Worm (Caenorhabditis elegans) whole organism, L2 larva: ENCODE data around the gene T08D10.3.

ENCODE experiments used
- C34F6.9 ChIP-seq: fragments of 150-350 bp; optimal IDR thresholded peaks from 2 replicates; lab custom pipeline; 2014; ENCODE audit warnings: missing biosample characterization, missing genetic modification characterization
- F13H6.1 ChIP-seq: sonication (generic microtip); optimal IDR thresholded peaks from 2 replicates; lab custom pipeline; 2016; ENCODE audit warnings: missing genetic modification characterization, missing compliant biosample characterization
- R02D3.7 ChIP-seq: fragments of 150-350 bp; optimal IDR thresholded peaks from 2 replicates; lab custom pipeline; 2014; ENCODE audit warnings: missing biosample characterization, missing genetic modification characterization
- alr-1 ChIP-seq: fragments of 150-350 bp; optimal IDR thresholded peaks from 2 replicates; lab custom pipeline; 2014; ENCODE audit warnings: missing biosample characterization, missing genetic modification characterization
- aly-2 ChIP-seq: fragments of 150-350 bp; optimal IDR thresholded peaks from 2 replicates; lab custom pipeline; 2014; ENCODE audit warnings: missing biosample characterization, missing genetic modification characterization
- ama-1 ChIP-seq: fragments of 150-350 bp; optimal IDR thresholded peaks from 2 replicates; lab custom pipeline; 2018; ENCODE audit warnings: inconsistent platforms
- blmp-1 ChIP-seq: sonication (generic microtip); optimal IDR thresholded peaks from 2 replicates; lab custom pipeline; 2017; ENCODE audit warnings: missing genetic modification characterization, mild to moderate bottlenecking, missing compliant biosample characterization, antibody characterized with exemption, moderate library complexity; ENCODE audit not compliant: insufficient read depth
- ceh-16 ChIP-seq: fragments of 150-350 bp; optimal IDR thresholded peaks from 2 replicates; lab custom pipeline; 2014; ENCODE audit warnings: missing biosample characterization, missing genetic modification characterization
- ceh-82 ChIP-seq: fragments of 150-350 bp; optimal IDR thresholded peaks from 2 replicates; lab custom pipeline; 2014; ENCODE audit warnings: missing biosample characterization, missing genetic modification characterization
- egl-27 ChIP-seq: sonication (generic microtip); optimal IDR thresholded peaks from 3 replicates; lab custom pipeline; 2017; ENCODE audit warnings: missing biosample characterization, missing genetic modification reagents, missing genetic modification characterization
- elt-1 ChIP-seq: fragments of 150-350 bp; optimal IDR thresholded peaks from 2 replicates; lab custom pipeline; 2014; ENCODE audit warnings: missing biosample characterization, missing genetic modification characterization
- elt-3 ChIP-seq: sonication (generic microtip); optimal IDR thresholded peaks from 2 replicates; lab custom pipeline; 2017; ENCODE audit warnings: missing biosample characterization, missing genetic modification characterization
- fos-1 ChIP-seq: fragments of 150-350 bp; optimal IDR thresholded peaks from 2 replicates; lab custom pipeline; 2014; ENCODE audit warnings: missing biosample characterization, missing genetic modification characterization
- gmeb-1 ChIP-seq: fragments of 150-350 bp; optimal IDR thresholded peaks from 2 replicates; lab custom pipeline; 2014; ENCODE audit warnings: missing biosample characterization, missing genetic modification characterization
- lin-11 ChIP-seq: fragments of 150-350 bp; sonication (generic microtip); optimal IDR thresholded peaks from 2 replicates; lab custom pipeline; 2014; ENCODE audit warnings: missing biosample characterization, missing genetic modification characterization, inconsistent platforms, mixed read lengths
- lin-13 ChIP-seq: fragments of 150-350 bp; optimal IDR thresholded peaks from 2 replicates; lab custom pipeline; 2014; ENCODE audit warnings: missing biosample characterization, missing genetic modification reagents, missing genetic modification characterization
- lin-39 ChIP-seq: fragments of 150-350 bp; optimal IDR thresholded peaks from 2 replicates; lab custom pipeline; 2014; ENCODE audit warnings: missing biosample characterization, missing genetic modification reagents, missing genetic modification characterization
- lsy-2 ChIP-seq, 2 experiments: fragments of 150-350 bp in 1 of 2; sonication (generic microtip) in 1 of 2; optimal IDR thresholded peaks; 2 replicates each; lab custom pipeline; 2014 to 2017; ENCODE audit warnings: missing biosample characterization in 2 of 2, missing genetic modification characterization in 2 of 2
- mab-5 ChIP-seq: fragments of 150-350 bp; optimal IDR thresholded peaks from 2 replicates; lab custom pipeline; 2014; ENCODE audit warnings: missing biosample characterization, missing genetic modification characterization
- mbf-1 ChIP-seq: sonication (generic microtip); optimal IDR thresholded peaks from 2 replicates; lab custom pipeline; 2017; ENCODE audit warnings: missing biosample characterization, missing genetic modification characterization
- mdl-1 ChIP-seq, 2 experiments: fragments of 150-350 bp in 1 of 2; sonication (generic microtip) in 1 of 2; optimal IDR thresholded peaks; 2 replicates each; lab custom pipeline; 2017; ENCODE audit warnings: missing biosample characterization in 2 of 2, missing genetic modification characterization in 2 of 2
- nhr-10 ChIP-seq: sonication (generic microtip); optimal IDR thresholded peaks from 2 replicates; lab custom pipeline; 2017; ENCODE audit warnings: missing biosample characterization, missing genetic modification characterization
- nhr-12 ChIP-seq: fragments of 150-350 bp; optimal IDR thresholded peaks from 2 replicates; lab custom pipeline; 2014; ENCODE audit warnings: missing biosample characterization, missing genetic modification characterization
- nhr-129 ChIP-seq: fragments of 150-350 bp; optimal IDR thresholded peaks from 2 replicates; lab custom pipeline; 2014; ENCODE audit warnings: missing biosample characterization, missing genetic modification characterization
- nhr-23 ChIP-seq: fragments of 150-350 bp; optimal IDR thresholded peaks from 2 replicates; lab custom pipeline; 2014; ENCODE audit warnings: missing biosample characterization, missing genetic modification reagents, missing genetic modification characterization
- nhr-25 ChIP-seq: fragments of 150-350 bp; sonication (generic microtip); optimal IDR thresholded peaks from 3 replicates; lab custom pipeline; 2014; ENCODE audit warnings: missing biosample characterization, missing genetic modification characterization
- nhr-6 ChIP-seq: fragments of 150-350 bp; optimal IDR thresholded peaks from 2 replicates; lab custom pipeline; 2014; ENCODE audit warnings: missing biosample characterization, missing genetic modification characterization
- nhr-77 ChIP-seq: fragments of 150-350 bp; optimal IDR thresholded peaks from 2 replicates; lab custom pipeline; 2014; ENCODE audit warnings: missing biosample characterization, missing genetic modification characterization
- peb-1 ChIP-seq: fragments of 150-350 bp; optimal IDR thresholded peaks from 2 replicates; lab custom pipeline; 2014; ENCODE audit warnings: missing biosample characterization, missing genetic modification characterization
- sem-4 ChIP-seq: fragments of 150-350 bp; optimal IDR thresholded peaks from 2 replicates; lab custom pipeline; 2014; ENCODE audit warnings: missing biosample characterization, missing genetic modification reagents, missing genetic modification characterization
- skn-1 ChIP-seq: sonication (generic microtip); optimal IDR thresholded peaks from 2 replicates; lab custom pipeline; 2017; ENCODE audit warnings: missing biosample characterization, missing genetic modification characterization
- sma-3 ChIP-seq: sonication (generic microtip); optimal IDR thresholded peaks from 2 replicates; lab custom pipeline; 2016; ENCODE audit warnings: missing genetic modification reagents, missing genetic modification characterization, missing compliant biosample characterization
- sma-9 ChIP-seq, 2 experiments: fragments of 150-350 bp in 1 of 2; sonication (generic microtip) in 1 of 2; optimal IDR thresholded peaks; 2 replicates each; lab custom pipeline; 2014 to 2016; ENCODE audit warnings: missing genetic modification characterization in 2 of 2, mild to moderate bottlenecking in 1 of 2, missing biosample characterization in 1 of 2, missing compliant biosample characterization in 1 of 2, missing genetic modification reagents in 1 of 2, moderate library complexity in 1 of 2
- unc-39 ChIP-seq: fragments of 150-350 bp; optimal IDR thresholded peaks from 2 replicates; lab custom pipeline; 2014; ENCODE audit warnings: missing biosample characterization, missing genetic modification characterization
- unc-55 ChIP-seq: fragments of 150-350 bp; sonication (generic microtip); optimal IDR thresholded peaks from 3 replicates; lab custom pipeline; 2014; ENCODE audit warnings: missing biosample characterization, missing genetic modification reagents, missing genetic modification characterization
- unc-62 ChIP-seq: fragments of 150-350 bp; optimal IDR thresholded peaks from 2 replicates; lab custom pipeline; 2014; ENCODE audit warnings: missing biosample characterization, missing genetic modification reagents, missing genetic modification characterization
- ztf-1 ChIP-seq: fragments of 200-800 bp; sonication (Bioruptor generic); conservative IDR thresholded peaks from 2 replicates; pipeline ENCODE4 v1.3.6; 2022; ENCODE audit warnings: missing genetic modification characterization, missing compliant biosample characterization

Gene T08D10.3

DNA sequence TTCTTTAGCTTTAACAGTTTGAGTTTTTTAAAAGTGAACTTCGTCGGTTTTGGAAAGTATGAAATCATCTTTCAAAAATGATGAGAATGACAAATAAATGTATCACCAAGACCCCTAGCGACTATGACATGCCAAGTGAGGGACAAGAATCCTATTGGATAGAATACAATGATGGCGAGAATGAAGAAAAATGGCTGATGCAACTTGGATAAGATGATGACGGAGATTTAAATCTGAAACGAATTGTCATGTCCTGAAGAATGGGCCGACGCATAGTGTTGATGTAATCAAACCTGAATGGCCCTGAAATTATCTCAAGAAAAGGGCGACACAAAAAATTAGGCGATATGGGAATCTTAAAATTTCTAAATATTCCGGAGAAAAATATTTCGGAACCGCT is 8.4 kb downstream of the T08D10.3 start:
- peak; percentile 12 for TF ChIP-seq nhr-25 (tag; lab: Kevin White, UChicago)
- peak; percentile 58 for TF ChIP-seq elt-1
- TF ChIP-seq nhr-23 = no peak
- peak; percentile 72 for TF ChIP-seq ceh-16
- TF ChIP-seq aly-2 (tag; lab: Kevin White, UChicago) = no peak
- TF ChIP-seq sma-9 (GFP tag; optimal IDR thresholded peaks at IDR 0.05; lab: Kevin White, UChicago) = peak; percentile 47
- TF ChIP-seq sma-9 (tag; optimal IDR thresholded peaks at IDR 0.05; lab: Kevin White, UChicago) = no peak
- TF ChIP-seq alr-1 (tag; lab: Kevin White, UChicago) = no peak
- no peak for TF ChIP-seq nhr-12 (tag; lab: Kevin White, UChicago)
- no peak for TF ChIP-seq mab-5 (tag; lab: Kevin White, UChicago)

DNA sequence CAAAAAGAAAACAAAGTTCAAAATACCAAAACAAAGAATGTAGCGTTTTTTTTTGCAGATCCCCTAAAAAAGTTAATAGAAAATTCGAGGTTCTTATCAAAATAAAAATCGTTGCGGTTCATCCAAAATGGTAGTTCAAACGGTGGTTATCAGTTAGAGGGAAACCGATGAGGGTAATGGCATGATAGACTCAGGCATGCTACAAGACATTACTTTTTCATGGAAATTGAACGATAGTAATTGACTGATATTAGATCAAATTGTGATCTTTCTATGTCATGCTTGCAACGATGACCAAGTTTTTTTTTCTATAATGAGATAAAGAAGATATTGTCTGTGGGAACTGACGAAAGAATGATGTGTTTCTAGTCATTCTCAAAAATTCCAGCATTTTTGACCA is 9.3 kb downstream of the T08D10.3 start:
- TF ChIP-seq lin-39 (tag; lab: Kevin White, UChicago) (no peak), sma-9 (GFP tag; optimal IDR thresholded peaks at IDR 0.05; lab: Kevin White, UChicago) (peak; percentile 73), sma-9 (tag; optimal IDR thresholded peaks at IDR 0.05; lab: Kevin White, UChicago) (no peak), fos-1 (tag; lab: Kevin White, UChicago) (peak; percentile 82)

DNA sequence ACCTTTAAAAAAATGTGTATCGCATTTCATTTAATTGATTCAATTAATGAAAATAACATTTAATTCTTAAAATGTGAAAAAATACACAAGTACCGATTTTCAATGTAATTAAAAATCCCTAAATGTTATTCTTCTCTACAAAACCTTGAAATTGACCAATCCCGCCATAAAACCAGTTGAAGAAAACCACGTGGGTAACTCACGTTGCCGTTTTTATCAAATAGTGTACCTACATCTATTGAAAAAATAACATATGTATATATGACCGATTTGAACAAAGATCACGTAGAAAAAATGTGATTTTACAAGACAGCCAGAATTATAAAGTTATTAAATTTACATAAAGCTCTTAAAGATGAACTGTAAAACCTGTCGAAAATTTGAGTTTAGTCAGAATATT is 9.9 kb downstream of the T08D10.3 start:
- no peak for TF ChIP-seq mbf-1 (tag; lab: Kevin White, UChicago)
- TF ChIP-seq nhr-129 = no peak
- TF ChIP-seq unc-55 = no peak
- no peak for TF ChIP-seq lin-39 (tag; lab: Kevin White, UChicago)
- no peak for TF ChIP-seq nhr-23
- no peak for TF ChIP-seq unc-39 (tag; lab: Kevin White, UChicago)
- no peak for TF ChIP-seq nhr-10 (tag; lab: Kevin White, UChicago)
- no peak for TF ChIP-seq F13H6.1 (tag; lab: Kevin White, UChicago)
- TF ChIP-seq aly-2 (tag; lab: Kevin White, UChicago) = no peak
- peak; percentile 39 for TF ChIP-seq nhr-25 (tag; lab: Kevin White, UChicago)
- TF ChIP-seq mab-5 (tag; lab: Kevin White, UChicago) = no peak
- no peak for TF ChIP-seq lin-13
- no peak for TF ChIP-seq ceh-82 (tag; lab: Kevin White, UChicago)
- no peak for TF ChIP-seq gmeb-1 (tag; lab: Kevin White, UChicago)
- no peak for TF ChIP-seq alr-1 (tag; lab: Kevin White, UChicago)
- TF ChIP-seq ceh-16 = no peak
- no peak for TF ChIP-seq ztf-1 (GFP tag; lab: Robert Waterston, UW)
- peak; percentile 20 for TF ChIP-seq sma-3
- TF ChIP-seq unc-62 (GFP tag; lab: Kevin White, UChicago) = no peak
- TF ChIP-seq nhr-6 (tag; lab: Kevin White, UChicago) = no peak
- no peak for TF ChIP-seq elt-1
- peak; percentile 79 for TF ChIP-seq sma-9 (GFP tag; optimal IDR thresholded peaks at IDR 0.05; lab: Kevin White, UChicago)
- TF ChIP-seq sma-9 (tag; optimal IDR thresholded peaks at IDR 0.05; lab: Kevin White, UChicago) = no peak

DNA sequence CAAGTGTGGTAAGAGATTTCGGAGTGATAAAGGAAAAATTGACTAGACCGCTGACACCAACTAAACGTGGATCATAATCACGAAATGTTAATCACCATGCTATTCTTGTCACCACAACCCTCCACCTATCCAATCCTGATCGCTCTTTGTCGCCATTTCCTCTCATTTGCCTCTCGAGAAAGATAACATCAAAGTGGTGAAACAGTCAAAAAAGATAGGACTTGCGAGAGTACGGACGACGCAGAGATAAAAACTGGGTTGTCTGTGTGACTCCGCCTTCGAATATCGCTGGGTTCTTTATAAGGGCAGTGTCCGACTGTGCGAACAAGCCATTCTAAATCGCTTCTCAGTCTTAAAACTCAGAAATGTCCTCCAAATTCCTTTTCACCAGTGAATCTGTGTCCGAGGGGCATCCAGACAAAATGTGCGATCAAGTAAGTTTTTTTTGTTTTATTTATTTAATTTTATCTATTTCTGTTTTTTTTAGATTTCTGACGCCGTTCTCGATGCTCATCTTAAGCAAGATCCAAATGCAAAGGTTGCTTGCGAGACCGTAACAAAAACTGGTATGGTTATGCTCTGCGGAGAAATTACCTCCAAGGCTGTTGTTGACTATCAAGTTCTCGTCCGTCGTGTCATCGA is 10.6 kb downstream of the T08D10.3 start, which contains the start of gene sams-1:
TSS of gene sams-1 (plus strand) at position 300 of the 642 bp plus-strand sequence.
- TF ChIP-seq ceh-16 (peak; percentile 37), blmp-1 (tag; lab: Kevin White, UChicago) (no peak), elt-1 (no peak), aly-2 (tag; lab: Kevin White, UChicago) (no peak), lin-13 (no peak), elt-3 (no peak), lin-11 (tag; lab: Kevin White, UChicago) (no peak), C34F6.9 (tag; lab: Kevin White, UChicago) (no peak), nhr-10 (tag; lab: Kevin White, UChicago) (no peak), ceh-82 (tag; lab: Kevin White, UChicago) (no peak), unc-55 (no peak), fos-1 (tag; lab: Kevin White, UChicago) (peak; percentile 71), sma-9 (GFP tag; optimal IDR thresholded peaks at IDR 0.05; lab: Kevin White, UChicago) (peak; percentile 68), sma-9 (tag; optimal IDR thresholded peaks at IDR 0.05; lab: Kevin White, UChicago) (no peak), nhr-25 (tag; lab: Kevin White, UChicago) (peak; percentile 19), nhr-129 (peak; percentile 23), alr-1 (tag; lab: Kevin White, UChicago) (no peak), mdl-1 (tag; optimal IDR thresholded peaks at IDR 0.05; lab: Kevin White, UChicago) (peak in 1 of 2 experiments; percentile 2), ama-1 (lab: Kevin White, UChicago) (peak; percentile 46), egl-27 (tag; lab: Kevin White, UChicago) (peak; percentile 10), gmeb-1 (tag; lab: Kevin White, UChicago) (no peak), lsy-2 (tag; optimal IDR thresholded peaks at IDR 0.05; lab: Kevin White, UChicago) (no peak), mbf-1 (tag; lab: Kevin White, UChicago) (no peak), sem-4 (tag; lab: Kevin White, UChicago) (no peak), skn-1 (tag; lab: Kevin White, UChicago) (no peak), peb-1 (no peak), R02D3.7 (no peak), mab-5 (tag; lab: Kevin White, UChicago) (no peak), unc-39 (tag; lab: Kevin White, UChicago) (no peak), nhr-77 (tag; lab: Kevin White, UChicago) (no peak), sma-3 (no peak), ztf-1 (GFP tag; lab: Robert Waterston, UW) (no peak)
